Fruit fly (Drosophila melanogaster) ovary, adult (tissue): ENCODE measurements around the gene Nepl19.

Experiments
- CG17801 ChIP-seq: fragments of 200-800 bp; optimal IDR thresholded peaks from 2 replicates; lab custom pipeline; 2019; ENCODE audit warnings: missing biosample characterization, mild to moderate bottlenecking, missing genetic modification characterization, moderate library complexity; ENCODE audit not compliant: partially characterized antibody

The Nepl19 gene

DNA sequence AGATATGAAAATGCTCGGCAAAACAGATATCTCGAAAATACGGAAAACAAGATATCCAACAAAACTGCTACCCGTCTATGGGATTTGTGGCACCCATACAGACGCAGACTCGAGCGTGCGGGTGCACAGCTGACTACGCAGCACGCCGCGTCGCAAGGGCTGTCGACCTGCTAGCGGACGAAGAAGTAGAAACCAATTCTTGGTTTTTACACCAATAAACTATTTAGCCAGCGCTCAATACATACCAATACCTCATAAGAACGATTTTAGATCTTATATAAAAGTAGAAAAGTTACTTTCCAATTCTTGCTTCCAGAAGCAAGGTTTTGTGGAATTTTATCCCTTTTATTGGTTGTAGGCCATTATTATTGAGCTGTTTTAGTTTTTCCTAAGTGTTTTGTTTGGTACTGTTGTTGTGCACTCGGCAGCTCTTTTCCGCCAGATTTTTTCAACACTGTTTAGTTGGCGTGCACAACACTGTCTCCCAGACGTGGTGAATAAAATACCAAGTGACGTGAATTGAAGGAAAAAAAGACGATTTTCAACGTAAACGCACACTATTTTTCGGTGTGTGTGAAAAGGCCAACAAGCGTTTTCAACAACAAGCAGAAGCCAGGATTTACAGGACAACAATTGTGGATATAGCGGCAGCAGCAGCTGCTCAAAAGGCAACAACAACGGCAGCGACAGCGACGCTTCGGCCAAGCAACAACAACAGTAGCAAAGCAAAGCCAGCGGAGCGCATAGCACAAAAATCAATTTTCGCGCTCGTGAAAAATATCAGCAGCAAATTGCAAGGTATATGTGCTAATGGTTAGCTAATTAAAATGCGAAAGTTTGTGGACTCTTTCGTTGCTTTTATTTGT is 8.9 kb upstream of the Nepl19 start:
- peak; percentile 61 for TF ChIP-seq CG17801 (GFP tag; lab: Kevin White, UChicago)

DNA sequence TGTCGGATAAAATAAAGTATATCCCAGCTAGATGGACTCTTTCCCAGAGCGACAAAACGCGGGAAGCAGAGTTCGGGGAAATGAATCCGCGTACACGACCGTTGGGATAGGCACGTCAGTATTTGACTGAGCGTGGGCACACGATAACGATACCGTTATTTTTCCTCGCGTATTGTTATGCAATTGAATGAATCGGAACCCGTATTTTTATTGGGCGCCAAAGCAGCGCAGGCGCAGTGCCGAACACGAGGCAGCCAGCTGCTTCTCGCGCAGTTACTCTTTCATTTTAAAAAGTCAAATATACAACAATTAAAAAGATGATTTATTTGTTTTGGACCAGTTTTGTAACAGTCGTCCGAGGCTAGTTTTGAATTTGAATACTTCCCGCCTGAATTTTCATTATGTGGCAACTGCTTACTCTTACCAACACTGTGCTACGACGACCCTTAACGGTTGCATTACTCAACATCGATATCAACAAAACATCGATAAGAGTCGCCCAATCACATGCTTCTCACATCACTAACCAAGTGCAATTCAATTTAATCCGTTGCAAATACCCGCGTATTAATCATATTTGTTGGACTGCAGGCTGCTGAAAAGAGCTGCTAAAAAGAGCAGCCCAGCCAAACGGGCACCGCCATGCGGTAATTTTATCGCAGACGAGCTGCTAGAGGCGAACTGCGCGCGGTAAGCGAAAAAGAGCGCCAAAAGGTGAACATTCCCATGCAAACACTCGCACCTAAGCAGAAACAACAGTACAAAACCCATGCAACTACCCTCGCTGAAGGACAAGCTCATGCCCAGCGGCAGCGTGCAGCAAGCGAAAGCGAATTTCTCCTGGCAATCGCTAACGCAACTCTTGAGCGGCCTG is 7.9 kb upstream of the Nepl19 start, which contains the start of the genes CG33203 and Doa:
Gene CG33203 (minus strand): TSS at position 151 of the 874 bp plus-strand sequence.
Gene Doa (plus strand): TSS at position 515 of the 874 bp plus-strand sequence.
- peak; percentile 34 for TF ChIP-seq CG17801 (GFP tag; lab: Kevin White, UChicago)

- no peak for TF ChIP-seq CG17801 (GFP tag; lab: Kevin White, UChicago)
Observed at dm6 chr3R:28886813-28887212, 6.9 kb upstream of the Nepl19 start.

dm6 chr3R:28883434-28883833 is 3.5 kb upstream of the Nepl19 start, which contains the start of gene Nepl21:
Gene Nepl21 (plus strand): TSS chr3R:28883693.
- no peak for TF ChIP-seq CG17801 (GFP tag; lab: Kevin White, UChicago)

DNA sequence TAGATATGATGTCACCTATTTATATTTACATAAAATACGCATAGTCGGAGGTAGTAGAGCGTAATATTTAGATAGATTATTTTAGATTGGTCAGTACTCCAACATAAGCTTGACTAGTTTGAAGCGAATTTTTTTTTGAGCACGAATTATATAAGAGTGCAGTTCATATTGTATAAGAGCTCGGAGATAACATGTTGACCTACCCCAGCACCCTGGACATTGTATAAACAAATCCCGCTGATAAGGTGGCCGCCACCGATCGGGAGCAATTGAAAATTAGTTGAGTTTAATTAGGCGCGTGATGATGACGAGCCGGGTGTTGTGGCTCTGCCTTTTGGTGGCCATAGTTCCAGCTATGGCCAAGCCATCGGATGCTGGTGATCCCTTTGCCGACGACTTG is 4.6 kb downstream of the Nepl19 start, which contains the start of gene Nepl18:
Gene Nepl18 (plus strand): TSS at position 277 of the 400 bp plus-strand sequence.
- no peak for TF ChIP-seq CG17801 (GFP tag; lab: Kevin White, UChicago)

dm6 chr3R:28872605-28873004 is 7.3 kb downstream of the Nepl19 start, which contains the start of gene Nepl17:
Gene Nepl17 (plus strand): TSS chr3R:28872905.
- TF ChIP-seq CG17801 (GFP tag; lab: Kevin White, UChicago), result no peak

DNA sequence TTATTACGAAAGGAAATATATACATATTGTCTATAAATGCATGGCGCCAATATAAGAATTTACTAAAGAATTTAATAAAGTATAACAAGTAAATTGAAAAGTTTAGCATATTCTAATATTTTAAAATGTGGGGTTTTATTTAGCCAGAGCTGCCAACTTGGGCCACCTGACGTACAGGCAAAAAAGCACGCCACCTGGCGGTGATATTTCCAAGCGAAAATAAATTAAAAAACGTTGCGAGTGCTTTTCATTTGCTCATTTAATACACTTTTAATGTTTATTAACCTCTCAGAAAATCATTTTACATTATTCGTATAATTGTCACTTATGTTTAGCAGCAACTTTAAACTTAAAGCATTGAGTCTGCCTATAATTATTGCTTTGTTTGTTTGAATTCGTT is 9.6 kb downstream of the Nepl19 start:
- no peak for TF ChIP-seq CG17801 (GFP tag; lab: Kevin White, UChicago)

- TF ChIP-seq CG17801 (GFP tag; lab: Kevin White, UChicago), result no peak
Observed at dm6 chr3R:28861309-28862157, 18.4 kb downstream of the Nepl19 start.

dm6 chr3R:28860582-28860981 is 19.3 kb downstream of the Nepl19 start:
- no peak for TF ChIP-seq CG17801 (GFP tag; lab: Kevin White, UChicago)

DNA sequence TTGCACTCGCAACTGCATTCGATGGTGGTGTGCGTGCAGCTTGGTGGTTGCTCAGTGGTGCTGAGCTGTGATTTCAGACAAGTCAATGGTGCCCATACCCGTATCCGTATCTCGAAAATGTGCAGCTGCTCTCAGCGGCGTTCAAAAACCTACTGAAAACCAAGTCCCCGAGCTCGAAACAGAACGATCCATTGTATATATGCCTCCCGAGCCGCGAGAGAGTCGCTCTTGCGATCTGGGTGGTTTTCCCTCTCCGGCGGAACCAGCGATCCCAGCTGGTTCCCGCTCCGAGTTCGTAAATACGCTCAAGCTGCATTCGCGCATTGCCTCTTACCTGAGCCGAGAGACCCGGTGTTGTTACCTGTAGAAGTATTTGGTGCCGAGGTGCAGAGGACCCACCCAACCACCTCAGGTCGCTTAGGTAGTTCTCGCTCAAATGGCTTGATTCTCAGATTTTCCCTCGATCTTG is 20.8 kb downstream of the Nepl19 start, which contains the start of gene Inx3:
Gene Inx3 (minus strand): TSS at position 440 of the 469 bp plus-strand sequence.
- TF ChIP-seq CG17801 (GFP tag; lab: Kevin White, UChicago), result peak; percentile 46

dm6 chr3R:28858241-28858647 is 21.7 kb downstream of the Nepl19 start:
- TF ChIP-seq CG17801 (GFP tag; lab: Kevin White, UChicago), result no peak

DNA sequence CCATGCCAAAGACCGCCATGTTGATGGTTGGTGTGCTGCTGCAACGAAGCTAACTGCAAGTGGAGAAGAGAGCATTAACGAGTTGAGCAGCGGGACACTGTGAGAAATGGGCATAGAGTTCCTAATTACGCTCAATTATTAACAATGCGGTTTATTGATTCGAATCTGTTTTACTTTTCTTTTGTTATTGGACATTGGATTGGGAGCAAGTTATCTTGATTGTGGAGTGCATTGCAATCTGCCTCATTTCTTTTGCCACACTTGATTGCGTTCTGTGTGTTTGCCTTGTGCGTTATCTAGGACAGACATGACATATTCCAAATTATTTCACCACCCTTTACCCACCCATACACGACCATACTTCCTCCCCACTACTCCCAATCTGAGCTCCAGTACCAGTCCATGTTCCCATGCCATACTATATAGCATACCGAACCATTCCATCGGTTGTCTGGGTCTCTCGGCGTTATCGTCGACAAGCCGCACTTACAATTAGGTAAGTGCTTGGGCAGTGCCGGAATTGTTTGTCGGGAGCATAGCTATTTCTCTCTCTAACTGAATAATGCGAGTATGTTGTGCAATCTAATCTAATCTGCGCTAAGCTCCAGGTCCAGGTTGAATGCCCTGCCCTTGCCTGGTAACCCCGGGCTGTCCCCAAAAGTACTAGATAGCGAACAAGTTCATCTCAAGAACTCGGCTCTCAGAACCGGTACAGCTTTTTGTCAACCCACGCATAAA is 22.5 kb downstream of the Nepl19 start:
- no peak for TF ChIP-seq CG17801 (GFP tag; lab: Kevin White, UChicago)

- no peak for TF ChIP-seq CG17801 (GFP tag; lab: Kevin White, UChicago)
Observed at dm6 chr3R:28856829-28857228, 23.1 kb downstream of the Nepl19 start.
